Fruit fly (Drosophila melanogaster): ENCODE data around the gene CG33229.

Gene CG33229

DNA sequence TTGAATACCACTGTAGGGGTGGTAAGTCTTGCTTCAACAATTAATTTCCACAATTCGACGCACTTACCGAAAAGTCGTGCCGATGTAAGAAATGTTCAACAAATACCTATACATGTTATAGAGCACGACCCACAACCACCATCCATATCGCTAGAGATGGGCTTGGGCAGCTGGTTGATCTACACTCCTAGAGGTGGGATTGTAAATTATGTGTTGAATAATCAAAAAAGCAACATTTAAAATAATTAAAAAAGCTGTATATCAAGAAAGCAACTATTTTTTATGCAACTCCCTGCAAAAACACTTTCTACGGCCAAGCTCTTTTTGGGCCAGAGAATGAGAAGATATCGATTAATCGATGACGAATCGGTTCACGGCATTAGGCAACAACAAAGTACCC is 39.4 kb upstream of the CG33229 start, which contains the start of the genes CG34140, Mkp and Mtch (continued):
- TF ChIP-seq CG18764 (GFP tag; optimal IDR thresholded peaks at IDR 0.05), result peak; percentile 72
- no peak for TF ChIP-seq TFAM (GFP tag; optimal IDR thresholded peaks at IDR 0.05)
- peak; percentile 88 for TF ChIP-seq slbo (GFP tag; IDR thresholded peaks at IDR 0.05)
- peak; percentile 80 for TF ChIP-seq CG9215 (GFP tag; IDR thresholded peaks at IDR 0.05)
- no peak for TF ChIP-seq ro (GFP tag; IDR thresholded peaks at IDR 0.05)
- peak; percentile 39 for TF ChIP-seq HmgD (GFP tag; optimal IDR thresholded peaks at IDR 0.05)
- peak; percentile 79 for TF ChIP-seq ara (GFP tag; IDR thresholded peaks at IDR 0.05)
- TF ChIP-seq crp (GFP tag; optimal IDR thresholded peaks at IDR 0.05), result peak; percentile 38 to 85
- TF ChIP-seq CG6683 (GFP tag; optimal IDR thresholded peaks at IDR 0.05), result peak; percentile 65
- peak; percentile 78 for TF ChIP-seq ase (GFP tag; IDR thresholded peaks at IDR 0.05)
- TF ChIP-seq sc (optimal IDR thresholded peaks at IDR 0.05), result no peak
- no peak for TF ChIP-seq sc (GFP tag; optimal IDR thresholded peaks at IDR 0.05)
- TF ChIP-seq ranshi (GFP tag; IDR thresholded peaks at IDR 0.05), result peak; percentile 80; the same call in 1 of the 2 replicates
- peak; percentile 89 for TF ChIP-seq Dbx (GFP tag; IDR thresholded peaks at IDR 0.05)
- TF ChIP-seq twi (tag; optimal IDR thresholded peaks at IDR 0.05), result no peak
- 0 out of 2 replicates have a peak, but pooled peaks have one; percentile 26 for TF ChIP-seq CG10321 (GFP tag; IDR thresholded peaks at IDR 0.05)
- peak; percentile 49 for TF ChIP-seq ftz-f1 (GFP tag; optimal IDR thresholded peaks at IDR 0.05)
- peak; percentile 88 for TF ChIP-seq Aef1 (GFP tag; IDR thresholded peaks at IDR 0.05)
- TF ChIP-seq grn (GFP tag; optimal IDR thresholded peaks at IDR 0.05), result no peak
- TF ChIP-seq Six4 (GFP tag; optimal IDR thresholded peaks at IDR 0.05), result peak; percentile 69
- 0 out of 2 replicates have a peak, but pooled peaks have one; percentile 40 for TF ChIP-seq gsb (GFP tag; IDR thresholded peaks at IDR 0.05)
- TF ChIP-seq az2 (GFP tag; optimal IDR thresholded peaks at IDR 0.05), result peak; percentile 88
- peak; percentile 68 for TF ChIP-seq ems (GFP tag; optimal IDR thresholded peaks at IDR 0.05)
- TF ChIP-seq CG5180 (GFP tag; optimal IDR thresholded peaks at IDR 0.05), result no peak
- peak; percentile 56 for TF ChIP-seq HHEX (GFP tag; optimal IDR thresholded peaks at IDR 0.05)
- TF ChIP-seq fru (optimal IDR thresholded peaks at IDR 0.05), result no peak
- peak; percentile 79 for TF ChIP-seq Camta (GFP tag; optimal IDR thresholded peaks at IDR 0.05)
- peak; percentile 48 for TF ChIP-seq CG14965 (GFP tag; optimal IDR thresholded peaks at IDR 0.05; ENCODE audit: borderline replicate concordance)
- 0 out of 2 replicates have a peak, but pooled peaks have one; percentile 39 for TF ChIP-seq Oaz (GFP tag; IDR thresholded peaks at IDR 0.05)
- TF ChIP-seq CG3838 (GFP tag; optimal IDR thresholded peaks at IDR 0.05), result peak; percentile 63
- peak; percentile 89 for TF ChIP-seq zfh2 (GFP tag; optimal IDR thresholded peaks at IDR 0.05)
- peak; percentile 80 for TF ChIP-seq CG30020 (tag; optimal IDR thresholded peaks at IDR 0.05)
- peak; percentile 71 for TF ChIP-seq CG4282 (GFP tag; optimal IDR thresholded peaks at IDR 0.05)
- TF ChIP-seq Ada2b (GFP tag; IDR thresholded peaks at IDR 0.05), result peak; percentile 73
- peak; percentile 84 for TF ChIP-seq CG10654 (GFP tag; optimal IDR thresholded peaks at IDR 0.05)
- TF ChIP-seq wek (GFP tag; optimal IDR thresholded peaks at IDR 0.05), result peak; percentile 48
- TF ChIP-seq dysf (GFP tag; IDR thresholded peaks at IDR 0.05), result peak; percentile 76
- no peak for TF ChIP-seq Vsx1 (GFP tag; optimal IDR thresholded peaks at IDR 0.05)
- TF ChIP-seq B-H1 (GFP tag; IDR thresholded peaks at IDR 0.05), result no peak; the same call in 2 of the 3 replicates
- 0 out of 3 replicates have a peak, but pooled peaks have one; percentile 7 for TF ChIP-seq gce (GFP tag; IDR thresholded peaks at IDR 0.05)
- peak; percentile 79 for TF ChIP-seq corto (GFP tag; optimal IDR thresholded peaks at IDR 0.05)
- TF ChIP-seq CG11093 (GFP tag; IDR thresholded peaks at IDR 0.05), result peak; percentile 33; the same call in 1 of the 3 replicates
- TF ChIP-seq sens (GFP tag), result peak; percentile 98
- no peak for TF ChIP-seq sqz (GFP tag; optimal IDR thresholded peaks at IDR 0.05)
- TF ChIP-seq CG17328 (GFP tag; IDR thresholded peaks at IDR 0.05), result peak; percentile 71
- TF ChIP-seq jumu (GFP tag; optimal IDR thresholded peaks at IDR 0.05), result peak; percentile 91
- peak; percentile 71 for TF ChIP-seq CG4360 (GFP tag; IDR thresholded peaks at IDR 0.05)
- TF ChIP-seq Abd-B (GFP tag; optimal IDR thresholded peaks at IDR 0.05), result peak; percentile 84
- TF ChIP-seq YL-1 (GFP tag; optimal IDR thresholded peaks at IDR 0.05), result peak; percentile 98
- TF ChIP-seq CG9437 (GFP tag; optimal IDR thresholded peaks at IDR 0.05), result peak; percentile 63
- TF ChIP-seq nau (GFP tag; optimal IDR thresholded peaks at IDR 0.05), result no peak
- peak; percentile 74 for TF ChIP-seq CG1233 (GFP tag; optimal IDR thresholded peaks at IDR 0.05)

All from whole organism, embryonic.